Worm (Caenorhabditis elegans) whole organism, L4/young adult: Measurements from ENCODE around the gene T19C3.7.

Experiments used
- dao-5 ChIP-seq: sonication (generic microtip); optimal IDR thresholded peaks from 2 replicates; lab custom pipeline; 2016; ENCODE audit warnings: missing genotype, missing genetic modification characterization, moderate library complexity, missing compliant biosample characterization
- him-1 ChIP-seq: sonication (generic microtip); optimal IDR thresholded peaks from 2 replicates; lab custom pipeline; 2016; ENCODE audit warnings: missing genotype, missing genetic modification reagents, missing genetic modification characterization, missing compliant biosample characterization

DNA sequence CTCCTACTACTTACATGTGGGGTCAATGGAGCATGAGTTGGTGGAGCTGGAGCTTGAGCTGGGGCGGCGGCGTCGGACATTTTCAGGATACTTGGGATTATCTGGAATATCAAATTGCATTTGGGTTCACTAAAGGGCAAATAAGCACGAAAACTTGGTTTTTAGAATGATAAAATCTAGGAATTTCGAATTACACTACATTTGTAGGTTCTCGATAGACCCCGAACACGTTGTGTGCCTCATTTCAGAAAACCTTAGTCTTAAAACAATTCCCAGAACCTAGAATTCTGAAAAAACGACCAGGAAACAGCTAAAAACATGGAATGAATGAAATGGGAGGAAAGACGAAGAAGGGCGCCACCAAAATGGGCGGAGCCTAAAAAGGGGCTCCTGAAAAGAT, 21.5 kb downstream of the T19C3.7 start, which contains the start of gene T19C3.3:
- no peak for TF ChIP-seq dao-5 (tag; lab: Kevin White, UChicago)
- TF ChIP-seq him-1 (tag; lab: Kevin White, UChicago): no peak
